Fruit fly (Drosophila melanogaster): ENCODE measurements around the gene pnr.

The pnr gene

DNA sequence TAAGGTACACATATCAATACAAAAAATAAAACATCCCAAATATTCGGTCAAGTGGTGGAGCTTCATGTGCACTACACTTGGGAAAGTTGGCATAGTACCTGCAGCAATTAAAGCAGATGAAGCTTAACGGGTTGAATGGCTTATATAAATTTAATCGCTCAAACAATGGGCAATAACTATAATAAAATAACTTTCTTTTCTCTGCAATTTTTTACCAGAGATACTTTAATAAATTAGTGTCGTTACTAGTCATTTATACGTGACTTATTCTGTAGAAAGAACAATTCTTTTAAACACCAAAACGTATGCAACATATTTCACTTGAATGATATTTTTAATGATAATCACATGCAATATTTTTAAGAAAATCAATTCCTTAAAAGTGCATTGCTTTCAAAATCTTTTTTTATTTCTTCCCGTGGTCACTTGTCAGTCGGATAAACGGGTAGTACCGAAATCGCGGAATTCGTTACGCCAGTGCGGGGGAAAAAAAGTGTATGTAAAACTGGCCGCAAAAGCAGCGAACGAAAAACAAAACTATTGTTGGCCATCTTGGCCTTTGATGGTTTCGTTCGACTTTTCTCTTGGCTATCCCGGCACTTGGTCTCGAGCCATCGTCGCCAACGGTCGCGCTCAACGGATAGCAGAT lies 17.1 kb downstream of the pnr start, which contains the start of gene Jhbp4:
Jhbp4 (plus strand) TSS at position 599 of the 649 bp plus-strand sequence.
- TF ChIP-seq Dll (optimal IDR thresholded peaks at IDR 0.05) (no peak), pan (optimal IDR thresholded peaks at IDR 0.05) (no peak), EcR (GFP tag; optimal IDR thresholded peaks at IDR 0.05) (no peak), CG8478 (optimal IDR thresholded peaks at IDR 0.05) (no peak), usp (GFP tag; optimal IDR thresholded peaks at IDR 0.05) (no peak), psq (optimal IDR thresholded peaks at IDR 0.05) (no peak)

DNA sequence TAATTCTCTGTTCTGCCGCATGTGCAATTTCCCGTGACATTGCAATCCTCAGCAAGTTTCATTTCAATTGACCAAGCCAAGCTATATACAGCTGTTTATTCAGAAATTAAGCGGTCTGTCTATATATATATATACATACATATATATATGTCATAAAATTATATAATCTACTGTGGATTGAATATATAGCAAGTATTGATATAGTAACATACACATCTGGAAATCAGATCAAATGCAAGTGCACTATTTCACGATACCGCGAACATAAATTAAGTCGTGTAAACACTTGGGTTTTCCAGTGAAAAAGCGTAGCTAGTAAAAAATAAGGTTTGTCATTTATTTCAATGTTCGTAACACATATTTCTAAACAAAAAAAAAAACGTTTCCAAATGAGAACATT lies 20.2 kb downstream of the pnr start, which contains the start of gene Jhbp5:
Jhbp5 (minus strand) TSS at position 101 of the 400 bp plus-strand sequence.
- TF ChIP-seq usp (GFP tag; optimal IDR thresholded peaks at IDR 0.05) (no peak), EcR (GFP tag; optimal IDR thresholded peaks at IDR 0.05) (no peak), CG8478 (optimal IDR thresholded peaks at IDR 0.05) (no peak), Dll (optimal IDR thresholded peaks at IDR 0.05) (no peak), pan (optimal IDR thresholded peaks at IDR 0.05) (no peak), psq (optimal IDR thresholded peaks at IDR 0.05) (no peak)

DNA sequence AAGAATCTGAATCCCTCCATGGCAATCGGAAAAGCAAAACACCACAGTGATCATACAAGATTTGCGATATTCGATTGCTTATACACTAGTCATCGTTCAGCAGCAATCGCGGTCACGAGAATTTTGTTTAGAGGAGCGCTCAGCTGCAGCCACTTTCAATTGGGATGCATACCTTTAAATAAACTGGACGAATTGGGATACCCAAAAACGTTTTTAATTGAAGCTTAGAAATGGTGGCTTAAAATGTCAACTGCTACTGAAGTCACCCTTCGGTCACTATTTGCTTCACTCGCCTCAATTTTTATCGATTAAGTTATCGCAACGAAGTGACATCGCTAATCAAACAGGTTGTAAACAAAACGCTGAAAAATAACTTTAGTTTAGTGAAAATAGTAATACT lies 23.5 kb downstream of the pnr start, which contains the start of the genes IKKbeta and CG5013:
IKKbeta (minus strand) TSS at position 53 of the 400 bp plus-strand sequence.
CG5013 (plus strand) TSS at position 302 of the 400 bp plus-strand sequence.
- no peak for TF ChIP-seq usp (GFP tag; optimal IDR thresholded peaks at IDR 0.05)
- no peak for TF ChIP-seq pan (optimal IDR thresholded peaks at IDR 0.05)
- TF ChIP-seq psq (optimal IDR thresholded peaks at IDR 0.05) = no peak
- TF ChIP-seq Dll (optimal IDR thresholded peaks at IDR 0.05) = no peak
- no peak for TF ChIP-seq CG8478 (optimal IDR thresholded peaks at IDR 0.05)
- no peak for TF ChIP-seq EcR (GFP tag; optimal IDR thresholded peaks at IDR 0.05)

DNA sequence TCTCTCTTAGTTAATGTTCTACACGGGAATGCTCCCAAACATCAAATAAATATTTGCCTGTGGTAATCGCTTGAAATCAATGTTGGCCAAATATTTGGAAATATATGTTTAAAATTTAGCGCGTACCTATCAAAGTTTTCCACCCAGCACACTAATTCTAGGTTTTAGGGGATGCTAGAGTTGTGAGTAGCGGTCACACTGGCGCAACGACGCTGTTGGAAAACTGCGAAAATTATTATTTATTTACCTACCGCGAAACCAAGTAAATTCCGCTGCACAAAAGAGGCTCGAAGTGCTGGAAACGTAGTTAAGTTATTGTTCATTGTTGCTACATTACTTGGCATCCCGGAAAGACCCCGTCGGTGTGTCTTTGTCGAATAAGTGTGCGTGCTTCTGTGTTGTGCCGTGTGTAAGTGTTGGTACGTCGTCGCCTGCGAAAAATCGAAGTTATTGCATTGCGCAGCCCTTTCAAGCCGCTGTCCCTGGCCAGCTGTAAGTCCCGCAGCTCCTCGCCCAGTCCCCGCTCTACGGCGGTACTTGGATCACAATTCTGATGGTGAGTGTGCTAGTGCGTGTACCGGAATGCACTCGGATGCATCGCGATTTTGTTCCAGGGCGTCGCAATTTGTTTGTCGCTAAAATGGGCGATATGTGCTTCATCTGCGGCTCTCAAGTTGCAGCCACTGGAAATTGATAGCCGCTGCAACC lies 24.9 kb downstream of the pnr start, which contains the start of gene msps:
msps (plus strand) TSS at position 181 of the 708 bp plus-strand sequence.
- TF ChIP-seq CG8478 (optimal IDR thresholded peaks at IDR 0.05) = no peak
- TF ChIP-seq EcR (GFP tag; optimal IDR thresholded peaks at IDR 0.05) = no peak
- no peak for TF ChIP-seq Dll (optimal IDR thresholded peaks at IDR 0.05)
- no peak for TF ChIP-seq usp (GFP tag; optimal IDR thresholded peaks at IDR 0.05)
- TF ChIP-seq pan (optimal IDR thresholded peaks at IDR 0.05) = no peak
- TF ChIP-seq psq (optimal IDR thresholded peaks at IDR 0.05) = no peak

DNA sequence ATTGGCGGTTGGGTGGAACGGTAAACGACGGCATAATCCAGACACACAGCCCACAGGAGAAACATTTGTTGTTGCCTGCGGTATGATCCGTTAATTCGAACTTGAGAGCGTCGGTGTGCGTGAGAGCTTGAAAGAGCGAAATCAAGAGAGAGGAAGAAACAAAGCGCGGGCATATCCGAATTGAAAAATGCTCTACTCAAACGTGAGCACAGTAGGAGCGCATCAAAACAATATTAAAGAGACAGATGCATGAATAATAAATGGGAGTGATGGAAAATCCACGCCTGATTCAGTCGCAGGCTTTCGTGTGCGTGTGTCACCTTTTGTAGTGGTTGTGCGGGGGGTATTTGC lies 25.4 kb downstream of the pnr start:
- TF ChIP-seq usp (GFP tag; optimal IDR thresholded peaks at IDR 0.05) (no peak), CG8478 (optimal IDR thresholded peaks at IDR 0.05) (no peak), Dll (optimal IDR thresholded peaks at IDR 0.05) (no peak), psq (optimal IDR thresholded peaks at IDR 0.05) (no peak), EcR (GFP tag; optimal IDR thresholded peaks at IDR 0.05) (no peak), pan (optimal IDR thresholded peaks at IDR 0.05) (no peak)

DNA sequence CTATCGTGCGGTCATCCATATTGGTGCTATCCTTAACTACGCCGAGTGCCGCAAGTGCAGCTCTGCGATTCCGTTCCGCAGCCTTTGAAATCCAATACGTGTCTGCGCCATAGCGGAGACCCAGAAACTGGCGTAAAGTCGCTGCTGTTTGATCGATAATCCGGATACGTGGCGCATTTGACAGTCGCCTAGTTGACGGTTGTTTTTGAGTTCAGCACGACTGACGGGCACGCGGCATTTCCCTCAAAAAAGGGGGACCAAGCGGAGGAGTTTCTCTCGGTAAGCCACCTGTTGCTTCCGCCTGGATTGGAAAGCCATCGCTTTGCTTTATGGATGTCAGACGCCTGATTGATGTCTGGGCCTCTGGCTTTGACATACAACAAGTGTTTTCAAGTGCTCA lies 41.6 kb downstream of the pnr start, which contains the start of gene CG10185:
CG10185 (minus strand) TSS at position 101 of the 400 bp plus-strand sequence.
- TF ChIP-seq EcR (GFP tag; optimal IDR thresholded peaks at IDR 0.05) = no peak
- no peak for TF ChIP-seq CG8478 (optimal IDR thresholded peaks at IDR 0.05)
- no peak for TF ChIP-seq pan (optimal IDR thresholded peaks at IDR 0.05)
- TF ChIP-seq usp (GFP tag; optimal IDR thresholded peaks at IDR 0.05) = no peak
- no peak for TF ChIP-seq psq (optimal IDR thresholded peaks at IDR 0.05)
- TF ChIP-seq Dll (optimal IDR thresholded peaks at IDR 0.05) = no peak

DNA sequence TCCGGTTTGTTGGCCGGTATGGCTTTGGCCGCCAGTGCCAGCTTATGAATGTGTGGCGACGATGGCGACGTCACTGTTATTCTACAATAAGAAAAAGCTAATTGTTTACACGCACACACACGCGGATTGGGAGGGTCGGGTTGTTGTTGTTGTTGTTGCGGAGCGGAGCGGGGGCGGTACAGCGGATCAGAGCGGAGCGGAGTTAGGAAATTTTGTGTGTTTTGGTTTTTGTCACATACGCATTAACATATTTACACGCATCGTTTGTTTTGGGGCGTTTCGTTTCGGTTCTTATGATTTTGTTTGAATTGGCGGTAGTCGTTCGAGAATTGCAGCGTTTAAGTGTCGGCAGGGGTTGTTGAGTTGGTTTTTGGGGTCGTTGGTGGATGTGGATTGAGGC lies 43.4 kb downstream of the pnr start:
- TF ChIP-seq EcR (GFP tag; optimal IDR thresholded peaks at IDR 0.05) = no peak
- TF ChIP-seq psq (optimal IDR thresholded peaks at IDR 0.05) = no peak
- TF ChIP-seq Dll (optimal IDR thresholded peaks at IDR 0.05) = no peak
- TF ChIP-seq CG8478 (optimal IDR thresholded peaks at IDR 0.05) = no peak
- TF ChIP-seq pan (optimal IDR thresholded peaks at IDR 0.05) = no peak
- TF ChIP-seq usp (GFP tag; optimal IDR thresholded peaks at IDR 0.05) = no peak

DNA sequence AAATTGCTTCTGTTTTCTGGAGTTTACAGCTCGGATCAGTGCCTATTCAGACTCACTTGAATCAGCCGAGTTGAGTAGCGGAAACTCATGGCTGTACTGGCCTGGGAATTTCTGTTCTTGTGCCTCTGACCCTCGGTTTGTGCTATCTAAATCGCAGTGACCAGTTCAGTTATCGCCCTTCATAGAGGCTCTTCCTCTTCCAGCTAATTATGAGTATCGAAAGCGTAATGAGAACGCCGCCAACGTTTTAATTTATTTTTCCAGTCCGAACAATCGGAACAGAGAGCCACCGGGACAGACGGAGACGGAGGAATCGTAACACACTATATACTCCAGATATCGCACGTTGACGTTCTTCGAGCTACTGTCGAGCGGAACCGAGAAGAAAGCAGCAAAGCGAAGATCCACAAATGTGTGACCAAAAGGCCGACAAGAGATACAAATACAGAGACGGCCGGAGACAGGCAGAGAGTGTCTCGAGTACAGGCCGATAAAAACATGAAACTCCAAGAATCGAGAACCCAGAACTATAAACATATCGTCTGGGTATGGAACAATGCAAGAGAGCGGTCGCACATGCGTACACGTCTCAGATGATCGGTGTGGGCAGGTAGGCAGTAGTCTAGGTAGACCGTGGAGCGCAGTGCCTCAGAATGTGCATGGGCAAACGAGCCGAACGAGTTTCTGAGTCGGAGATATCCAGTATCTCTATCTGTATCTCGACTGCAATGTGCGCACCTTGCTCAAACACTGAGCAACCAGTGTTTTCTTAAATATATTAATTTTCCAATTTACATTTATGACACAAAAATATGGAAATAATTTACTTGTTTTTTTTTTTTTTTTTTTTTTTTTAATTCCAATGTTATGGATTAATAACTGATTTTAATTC lies 46.1 kb downstream of the pnr start:
- no peak for TF ChIP-seq EcR (GFP tag; optimal IDR thresholded peaks at IDR 0.05)
- TF ChIP-seq Dll (optimal IDR thresholded peaks at IDR 0.05) = no peak
- no peak for TF ChIP-seq pan (optimal IDR thresholded peaks at IDR 0.05)
- no peak for TF ChIP-seq CG8478 (optimal IDR thresholded peaks at IDR 0.05)
- no peak for TF ChIP-seq psq (optimal IDR thresholded peaks at IDR 0.05)
- no peak for TF ChIP-seq usp (GFP tag; optimal IDR thresholded peaks at IDR 0.05)

DNA sequence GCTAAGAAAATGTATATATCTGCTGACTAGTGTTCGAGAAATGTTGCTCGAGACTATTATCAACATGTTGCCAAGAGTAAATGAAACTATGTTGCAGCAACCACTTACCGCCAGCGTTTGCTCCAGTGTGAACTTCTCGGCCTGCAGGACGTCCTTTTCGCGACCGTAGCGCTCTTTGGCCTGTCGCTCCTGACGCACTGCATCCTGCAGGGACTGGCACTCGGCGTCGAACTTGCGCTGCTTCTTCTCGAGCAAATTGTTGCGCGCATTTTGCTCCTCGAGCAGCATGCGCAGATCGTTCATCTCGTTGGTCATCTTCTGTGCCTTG lies 46.7 kb downstream of the pnr start:
- TF ChIP-seq Dll (optimal IDR thresholded peaks at IDR 0.05) = no peak
- no peak for TF ChIP-seq pan (optimal IDR thresholded peaks at IDR 0.05)
- TF ChIP-seq usp (GFP tag; optimal IDR thresholded peaks at IDR 0.05) = no peak
- no peak for TF ChIP-seq psq (optimal IDR thresholded peaks at IDR 0.05)
- no peak for TF ChIP-seq CG8478 (optimal IDR thresholded peaks at IDR 0.05)
- no peak for TF ChIP-seq EcR (GFP tag; optimal IDR thresholded peaks at IDR 0.05)

DNA sequence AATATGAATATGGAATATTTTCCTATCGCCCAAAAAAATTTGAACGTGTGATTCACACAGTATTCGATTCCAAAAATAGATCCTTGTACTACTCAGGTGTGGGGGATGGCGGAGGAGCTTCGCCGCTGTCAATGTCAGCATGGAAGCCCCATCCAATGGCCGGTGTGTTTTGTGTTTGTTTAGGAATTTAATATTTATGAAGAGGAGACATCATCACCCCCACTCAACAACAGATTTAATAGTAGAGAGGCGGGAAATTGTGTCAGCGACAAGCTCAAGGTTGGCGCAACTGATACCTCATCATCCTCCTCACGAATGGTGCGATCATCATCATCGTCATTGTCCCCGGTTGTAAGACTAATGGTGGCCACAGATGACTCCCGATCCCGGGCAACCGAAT lies 48.2 kb downstream of the pnr start:
- TF ChIP-seq psq (optimal IDR thresholded peaks at IDR 0.05) (no peak), pan (optimal IDR thresholded peaks at IDR 0.05) (no peak), Dll (optimal IDR thresholded peaks at IDR 0.05) (no peak), CG8478 (optimal IDR thresholded peaks at IDR 0.05) (no peak), EcR (GFP tag; optimal IDR thresholded peaks at IDR 0.05) (no peak), usp (GFP tag; optimal IDR thresholded peaks at IDR 0.05) (no peak)

DNA sequence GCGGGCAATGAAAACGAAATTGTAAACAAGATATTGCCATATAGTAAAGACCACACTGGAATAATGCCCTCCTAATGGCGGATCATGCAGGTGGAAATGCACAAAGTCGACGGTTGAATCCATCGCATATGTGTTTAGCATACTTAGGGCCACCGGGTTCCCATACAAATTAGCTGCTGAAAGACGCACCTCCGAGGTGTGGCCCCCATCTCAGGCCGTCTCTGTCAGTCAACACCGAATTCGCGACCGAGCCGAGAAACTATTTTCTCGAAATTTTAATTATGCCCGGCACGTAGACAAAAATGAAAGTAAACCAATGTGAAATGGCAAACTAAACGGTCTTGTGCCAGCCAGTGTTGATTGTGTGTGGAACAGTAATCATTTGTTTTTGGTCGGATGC lies 52.4 kb downstream of the pnr start:
- no peak for TF ChIP-seq usp (GFP tag; optimal IDR thresholded peaks at IDR 0.05)
- TF ChIP-seq CG8478 (optimal IDR thresholded peaks at IDR 0.05) = no peak
- TF ChIP-seq Dll (optimal IDR thresholded peaks at IDR 0.05) = no peak
- no peak for TF ChIP-seq psq (optimal IDR thresholded peaks at IDR 0.05)
- no peak for TF ChIP-seq EcR (GFP tag; optimal IDR thresholded peaks at IDR 0.05)
- TF ChIP-seq pan (optimal IDR thresholded peaks at IDR 0.05) = no peak

Data from whole organism.